Worm (Caenorhabditis elegans) whole organism, young adult: ENCODE results near the gene F58G6.7.
A peak's percentile ranks its signal among the peaks of the same experiment; 100 is the strongest.

Experiments used
- B0336.3 ChIP-seq: fragments of 200-800 bp; sonication (Bioruptor generic); IDR thresholded peaks from 2 replicates; pipeline ENCODE4 v1.3.6; 2022; ENCODE audit warnings: missing genetic modification characterization, missing compliant biosample characterization
- F22D6.2 ChIP-seq: sonication (generic microtip); optimal IDR thresholded peaks from 2 replicates; lab custom pipeline; 2016; ENCODE audit warnings: mild to moderate bottlenecking, missing genetic modification characterization, missing compliant biosample characterization
- F33H1.4 ChIP-seq: fragments of 200-800 bp; sonication (Bioruptor generic); IDR thresholded peaks from 2 replicates; pipeline ENCODE4 v1.3.6; 2022; ENCODE audit warnings: missing genetic modification reagents, missing genetic modification characterization, missing compliant biosample characterization
- F52B5.7 ChIP-seq: sonication (generic microtip); optimal IDR thresholded peaks from 2 replicates; lab custom pipeline; 2016; ENCODE audit warnings: mild to moderate bottlenecking, missing genetic modification characterization, missing compliant biosample characterization
- F55B11.4 ChIP-seq: sonication (generic microtip); optimal IDR thresholded peaks from 2 replicates; lab custom pipeline; 2016; ENCODE audit warnings: missing compliant biosample characterization, missing genetic modification characterization, borderline replicate concordance; ENCODE audit not compliant: insufficient read depth
- Y79H2A.3 ChIP-seq: fragments of 200-800 bp; sonication (Bioruptor generic); conservative IDR thresholded peaks from 2 replicates; pipeline ENCODE4 v1.3.6; 2022; ENCODE audit warnings: missing genetic modification reagents, missing genetic modification characterization, missing compliant biosample characterization
- ZK185.1 ChIP-seq: sonication (generic microtip); optimal IDR thresholded peaks from 2 replicates; lab custom pipeline; 2016; ENCODE audit warnings: mild to moderate bottlenecking, missing genetic modification characterization, missing compliant biosample characterization; ENCODE audit not compliant: poor library complexity, severe bottlenecking
- akir-1 ChIP-seq: fragments of 200-800 bp; sonication (Bioruptor generic); optimal IDR thresholded peaks from 2 replicates; lab custom pipeline; 2018; ENCODE audit warnings: mild to moderate bottlenecking, missing genetic modification characterization, moderate library complexity, missing compliant biosample characterization
- aptf-2 ChIP-seq: fragments of 200-800 bp; sonication (Bioruptor generic); conservative IDR thresholded peaks from 2 replicates; pipeline ENCODE4 v1.3.6; 2022; ENCODE audit warnings: missing genetic modification reagents, missing genetic modification characterization, missing compliant biosample characterization
- aptf-3 ChIP-seq: fragments of 200-800 bp; sonication (Bioruptor generic); IDR thresholded peaks from 2 replicates; pipeline ENCODE4 v1.3.6; 2022; ENCODE audit warnings: missing genetic modification characterization, missing compliant biosample characterization
- attf-3 ChIP-seq: fragments of 200-800 bp; sonication (Bioruptor generic); conservative IDR thresholded peaks from 2 replicates; pipeline ENCODE4 v1.3.6; 2022; ENCODE audit warnings: missing genetic modification reagents, missing genetic modification characterization, missing compliant biosample characterization
- bed-1 ChIP-seq: fragments of 200-800 bp; sonication (Bioruptor generic); IDR thresholded peaks from 2 replicates; pipeline ENCODE4 v1.3.6; 2022; ENCODE audit warnings: missing genetic modification reagents, missing genetic modification characterization, missing compliant biosample characterization
- bed-2 ChIP-seq: fragments of 200-800 bp; sonication (Bioruptor generic); IDR thresholded peaks from 2 replicates; pipeline ENCODE4 v1.3.6; 2022; ENCODE audit warnings: missing genetic modification reagents, missing genetic modification characterization, missing compliant biosample characterization
- cebp-1 ChIP-seq, 2 experiments: fragments of 200-800 bp in 1 of 2; sonication (Bioruptor generic) in 1 of 2; sonication (generic microtip) in 1 of 2; IDR thresholded peaks in 1 of 2; optimal IDR thresholded peaks in 1 of 2; 2 replicates each; pipeline versions ENCODE4 v1.3.6 to Lab custom; 2017 to 2022; ENCODE audit warnings: missing compliant biosample characterization in 2 of 2, missing genetic modification characterization in 2 of 2, mild to moderate bottlenecking in 1 of 2, missing genetic modification reagents in 1 of 2, moderate library complexity in 1 of 2
- ceh-40 ChIP-seq: fragments of 200-800 bp; sonication (Bioruptor generic); IDR thresholded peaks from 2 replicates; pipeline ENCODE4 v1.3.6; 2022; ENCODE audit warnings: missing genetic modification characterization, missing compliant biosample characterization
- dox-1 ChIP-seq: fragments of 200-800 bp; sonication (Bioruptor generic); IDR thresholded peaks from 2 replicates; pipeline ENCODE4 v1.3.6; 2022; ENCODE audit warnings: missing genetic modification reagents, missing genetic modification characterization, missing compliant biosample characterization
- dpff-1 ChIP-seq: sonication (generic microtip); optimal IDR thresholded peaks from 2 replicates; lab custom pipeline; 2017; ENCODE audit warnings: mild to moderate bottlenecking, missing genetic modification characterization, missing compliant biosample characterization
- fkh-3 ChIP-seq: sonication (generic microtip); optimal IDR thresholded peaks from 2 replicates; lab custom pipeline; 2016; ENCODE audit warnings: mild to moderate bottlenecking, missing genetic modification characterization, missing compliant biosample characterization
- hlh-26 ChIP-seq: fragments of 200-800 bp; sonication (Bioruptor generic); conservative IDR thresholded peaks from 2 replicates; pipeline ENCODE4 v1.3.6; 2022; ENCODE audit warnings: missing genetic modification reagents, missing genetic modification characterization, missing compliant biosample characterization
- hmg-20 ChIP-seq: fragments of 200-800 bp; sonication (Bioruptor generic); IDR thresholded peaks from 2 replicates; pipeline ENCODE4 v1.3.6; 2022; ENCODE audit warnings: missing genetic modification reagents, missing genetic modification characterization, missing compliant biosample characterization
- hrde-1 ChIP-seq: sonication (generic microtip); optimal IDR thresholded peaks from 2 replicates; lab custom pipeline; 2016; ENCODE audit warnings: missing genetic modification characterization, mild to moderate bottlenecking, missing compliant biosample characterization, moderate library complexity, missing genotype, missing genetic modification reagents, borderline replicate concordance
- madf-3 ChIP-seq: fragments of 200-800 bp; sonication (Bioruptor generic); IDR thresholded peaks from 2 replicates; pipeline ENCODE4 v1.3.6; 2022; ENCODE audit warnings: missing genetic modification reagents, missing genetic modification characterization, missing compliant biosample characterization
- madf-6 ChIP-seq: fragments of 200-800 bp; sonication (Bioruptor generic); IDR thresholded peaks from 2 replicates; pipeline ENCODE4 v1.3.6; 2022; ENCODE audit warnings: missing genetic modification reagents, missing genetic modification characterization, missing compliant biosample characterization
- nfya-1 ChIP-seq: sonication (generic microtip); optimal IDR thresholded peaks from 2 replicates; lab custom pipeline; 2017; ENCODE audit warnings: antibody characterized with exemption, missing compliant biosample characterization, missing genetic modification characterization, borderline replicate concordance; ENCODE audit not compliant: insufficient read depth
- nhr-80 ChIP-seq: sonication (generic microtip); optimal IDR thresholded peaks from 2 replicates; lab custom pipeline; 2016; ENCODE audit warnings: missing genetic modification characterization, missing compliant biosample characterization
- pha-4 ChIP-seq: fragments of 150-350 bp; sonication (generic microtip); optimal IDR thresholded peaks from 2 replicates; lab custom pipeline; 2014; ENCODE audit warnings: missing biosample characterization, missing genetic modification reagents, missing genetic modification characterization
- sdz-38 ChIP-seq: sonication (generic microtip); optimal IDR thresholded peaks from 2 replicates; lab custom pipeline; 2016; ENCODE audit warnings: missing genotype, missing genetic modification characterization, missing compliant biosample characterization
- snpc-1.1 ChIP-seq: sonication (generic microtip); optimal IDR thresholded peaks from 2 replicates; lab custom pipeline; 2017; ENCODE audit warnings: missing genetic modification characterization, mild to moderate bottlenecking, missing compliant biosample characterization, antibody characterized with exemption, moderate library complexity, missing genotype, missing genetic modification reagents; ENCODE audit not compliant: insufficient read depth
- somi-1 ChIP-seq: fragments of 200-800 bp; sonication (Bioruptor generic); optimal IDR thresholded peaks from 2 replicates; lab custom pipeline; 2018; ENCODE audit warnings: mild to moderate bottlenecking, missing genetic modification characterization, missing compliant biosample characterization
- xnd-1 ChIP-seq: sonication (generic microtip); optimal IDR thresholded peaks from 2 replicates; lab custom pipeline; 2016; ENCODE audit warnings: missing genotype, missing genetic modification reagents, missing genetic modification characterization, missing compliant biosample characterization
- ztf-28 ChIP-seq: fragments of 200-800 bp; sonication (Bioruptor generic); IDR thresholded peaks from 2 replicates; pipeline ENCODE4 v1.3.6; 2022; ENCODE audit warnings: missing genetic modification reagents, missing genetic modification characterization, missing compliant biosample characterization

Gene F58G6.7

ce11 chrIV:9692874-9693273 is 38.8 kb downstream of the F58G6.7 start, which contains the start of gene twk-9:
Gene twk-9, plus strand, starts transcription at chrIV:9693174.
- no peak for TF ChIP-seq F22D6.2 (tag; lab: Kevin White, UChicago)
- no peak for TF ChIP-seq Y79H2A.3
- TF ChIP-seq attf-3 (GFP tag; lab: Robert Waterston, UW): no peak
- TF ChIP-seq cebp-1 (GFP tag; IDR thresholded peaks at IDR 0.05; lab: Robert Waterston, UW): no peak
- TF ChIP-seq cebp-1 (tag; optimal IDR thresholded peaks at IDR 0.05; lab: Kevin White, UChicago): no peak
- no peak for TF ChIP-seq somi-1 (GFP tag; lab: Kevin White, UChicago)
- no peak for TF ChIP-seq xnd-1 (tag; lab: Kevin White, UChicago)
- TF ChIP-seq F52B5.7 (tag; lab: Kevin White, UChicago): no peak
- no peak for TF ChIP-seq aptf-2
- TF ChIP-seq ZK185.1 (tag; lab: Kevin White, UChicago): no peak
- TF ChIP-seq hlh-26: no peak
- TF ChIP-seq aptf-3: no peak
- no peak for TF ChIP-seq bed-1 (GFP tag; lab: Robert Waterston, UW)
- TF ChIP-seq akir-1 (GFP tag; lab: Kevin White, UChicago): no peak

DNA sequence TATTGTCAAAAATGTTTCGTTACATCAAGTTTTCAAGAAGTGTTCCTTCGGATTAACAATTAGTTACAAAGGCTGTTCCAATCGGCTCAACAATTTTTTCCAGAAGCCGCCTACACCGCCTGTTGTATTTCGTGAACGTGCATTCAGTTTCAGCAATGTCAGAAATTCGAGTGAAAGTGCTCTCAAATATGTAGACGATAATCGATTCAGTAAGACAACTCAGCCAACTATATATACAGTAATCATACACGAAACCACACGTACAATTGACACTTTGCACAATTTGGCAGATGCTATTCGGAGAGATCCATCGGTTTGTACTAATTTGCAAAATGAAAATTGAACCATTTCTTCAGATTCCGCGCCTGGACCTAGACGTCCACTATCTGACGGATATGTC is 42.4 kb downstream of the F58G6.7 start:
- TF ChIP-seq F55B11.4 (tag; lab: Kevin White, UChicago): no peak
- peak; percentile 42 for TF ChIP-seq hrde-1 (tag; lab: Kevin White, UChicago)
- peak; percentile 32; the same call in 1 of the 2 replicates for TF ChIP-seq madf-6 (GFP tag; lab: Robert Waterston, UW)

- TF ChIP-seq F33H1.4: no peak
- no peak for TF ChIP-seq madf-3
- TF ChIP-seq ceh-40 (GFP tag; lab: Robert Waterston, UW): no peak
- TF ChIP-seq hmg-20 (GFP tag; lab: Robert Waterston, UW): no peak
- TF ChIP-seq dox-1 (GFP tag; lab: Robert Waterston, UW): no peak
- no peak for TF ChIP-seq pha-4 (tag; lab: Kevin White, UChicago)
- no peak for TF ChIP-seq nfya-1 (tag; lab: Kevin White, UChicago)
- no peak for TF ChIP-seq B0336.3
- TF ChIP-seq, all 124 proteins: peak for 0
These were observed 43.8 kb downstream of the F58G6.7 start for ce11 chrIV:9697869-9698268.

ce11 chrIV:9699062-9699461 is 44.9 kb downstream of the F58G6.7 start:
- TF ChIP-seq snpc-1.1 (no peak), bed-2 (GFP tag; lab: Robert Waterston, UW) (no peak), nhr-80 (tag; lab: Kevin White, UChicago) (peak; percentile 62), sdz-38 (no peak), dpff-1 (no peak), ztf-28 (GFP tag; lab: Robert Waterston, UW) (no peak), fkh-3 (tag; lab: Kevin White, UChicago) (no peak)
- TF ChIP-seq, all 124 proteins: peak for 1
